Fruit fly (Drosophila melanogaster) whole organism, embryonic: ENCODE measurements around the gene CG17598.

Source experiments
- Abd-B ChIP-seq: fragments of 200-800 bp; sonication (Bioruptor generic); optimal IDR thresholded peaks from 2 replicates; lab custom pipeline; 2018; ENCODE audit warnings: missing biosample characterization, mild to moderate bottlenecking, missing genetic modification characterization, moderate library complexity
- Antp ChIP-seq: fragments of 200-800 bp; sonication (Bioruptor generic); optimal IDR thresholded peaks from 3 replicates; lab custom pipeline; 2016; ENCODE audit warnings: missing biosample characterization, missing genetic modification characterization
- Bteb2 ChIP-seq: fragments of 200-800 bp; sonication (Bioruptor generic); optimal IDR thresholded peaks from 2 replicates; lab custom pipeline; 2016; ENCODE audit warnings: missing biosample characterization, missing genetic modification characterization
- CG10366 ChIP-seq: fragments of 200-800 bp; sonication (Bioruptor generic); IDR thresholded peaks from 2 replicates; pipeline ENCODE4 v1.3.6; 2022; ENCODE audit warnings: missing biosample characterization, missing genetic modification characterization
- CG12942 ChIP-seq: fragments of 200-800 bp; sonication (Bioruptor generic); optimal IDR thresholded peaks from 3 replicates; lab custom pipeline; 2016; ENCODE audit warnings: missing biosample characterization, missing genetic modification characterization
- CG15073 ChIP-seq: fragments of 200-800 bp; sonication (Bioruptor generic); optimal IDR thresholded peaks from 2 replicates; lab custom pipeline; 2016; ENCODE audit warnings: missing biosample characterization, missing genetic modification characterization
- CG15479 ChIP-seq: fragments of 200-800 bp; sonication (Bioruptor generic); optimal IDR thresholded peaks from 3 replicates; lab custom pipeline; 2019; ENCODE audit warnings: missing biosample characterization, mild to moderate bottlenecking, missing genetic modification characterization, moderate library complexity
- CG16813 ChIP-seq: fragments of 200-800 bp; sonication (Bioruptor generic); IDR thresholded peaks from 3 replicates; pipeline ENCODE4 v1.3.6; 2022; ENCODE audit warnings: missing biosample characterization, missing genetic modification characterization; ENCODE audit not compliant: partially characterized antibody
- CG1792 ChIP-seq: fragments of 200-800 bp; sonication (Bioruptor generic); optimal IDR thresholded peaks from 2 replicates; lab custom pipeline; 2016; ENCODE audit warnings: missing biosample characterization, missing genetic modification characterization
- CG18011 ChIP-seq: fragments of 200-800 bp; sonication (Bioruptor generic); optimal IDR thresholded peaks from 2 replicates; lab custom pipeline; 2017; ENCODE audit warnings: missing biosample characterization, missing genetic modification characterization, mild to moderate bottlenecking, moderate library complexity, missing genotype
- CG1832 ChIP-seq: fragments of 200-800 bp; sonication (Bioruptor generic); optimal IDR thresholded peaks from 2 replicates; lab custom pipeline; 2017; ENCODE audit warnings: missing biosample characterization, mild to moderate bottlenecking, missing genetic modification characterization, inconsistent platforms
- CG18764 ChIP-seq: fragments of 200-800 bp; sonication (Bioruptor generic); optimal IDR thresholded peaks from 3 replicates; lab custom pipeline; 2016; ENCODE audit warnings: missing biosample characterization, missing genetic modification characterization
- CG31388 ChIP-seq: fragments of 200-800 bp; sonication (Bioruptor generic); optimal IDR thresholded peaks from 2 replicates; lab custom pipeline; 2016; ENCODE audit warnings: missing biosample characterization, missing genetic modification characterization
- CG32532 ChIP-seq: fragments of 200-800 bp; sonication (Bioruptor generic); IDR thresholded peaks from 2 replicates; pipeline ENCODE4 v1.3.6; 2022; ENCODE audit warnings: missing biosample characterization, missing genetic modification characterization
- CG3281 ChIP-seq: fragments of 200-800 bp; sonication (Bioruptor generic); optimal IDR thresholded peaks from 3 replicates; lab custom pipeline; 2017; ENCODE audit warnings: missing biosample characterization, mild to moderate bottlenecking, missing genetic modification characterization
- CG7556 ChIP-seq: fragments of 200-800 bp; sonication (Bioruptor generic); optimal IDR thresholded peaks from 2 replicates; lab custom pipeline; 2017; ENCODE audit warnings: missing biosample characterization, mild to moderate bottlenecking, missing genetic modification characterization
- CG7786 ChIP-seq: fragments of 200-800 bp; sonication (Bioruptor generic); optimal IDR thresholded peaks from 2 replicates; lab custom pipeline; 2016; ENCODE audit warnings: missing biosample characterization, missing genetic modification characterization
- CG8478 ChIP-seq: fragments of >200 bp; optimal IDR thresholded peaks from 2 replicates; lab custom pipeline; 2018
- Dek ChIP-seq: fragments of 200-800 bp; sonication (Bioruptor generic); optimal IDR thresholded peaks from 3 replicates; lab custom pipeline; 2019; ENCODE audit warnings: missing biosample characterization, mild to moderate bottlenecking, missing genetic modification characterization, moderate library complexity
- Dip3 ChIP-seq: fragments of 200-800 bp; sonication (Bioruptor generic); optimal IDR thresholded peaks from 3 replicates; lab custom pipeline; 2016; ENCODE audit warnings: missing biosample characterization, missing genetic modification characterization
- Dll ChIP-seq: fragments of 200-800 bp; sonication (Bioruptor generic); IDR thresholded peaks from 4 replicates; pipeline ENCODE4 v1.3.6; 2022; ENCODE audit warnings: missing biosample characterization, missing genetic modification characterization; ENCODE audit not compliant: partially characterized antibody
- Dref ChIP-seq: fragments of 200-800 bp; sonication (Bioruptor generic); IDR thresholded peaks from 2 replicates; pipeline ENCODE4 v1.3.6; 2022; ENCODE audit warnings: missing biosample characterization, missing genetic modification characterization
- HmgD ChIP-seq: fragments of 200-800 bp; sonication (Bioruptor generic); optimal IDR thresholded peaks from 3 replicates; lab custom pipeline; 2016; ENCODE audit warnings: missing biosample characterization, missing genetic modification characterization
- Hr78 ChIP-seq, 2 experiments: fragments of 200-800 bp in 1 of 2; fragments of >200 bp in 1 of 2; sonication (Bioruptor generic) in 1 of 2; optimal IDR thresholded peaks; 2 replicates each; lab custom pipeline; 2017 to 2019; ENCODE audit warnings: missing biosample characterization in 2 of 2, missing genetic modification characterization in 2 of 2, mild to moderate bottlenecking in 1 of 2, moderate library complexity in 1 of 2
- Hsf ChIP-seq: fragments of 200-800 bp; sonication (Bioruptor generic); optimal IDR thresholded peaks from 3 replicates; lab custom pipeline; 2016; ENCODE audit warnings: missing biosample characterization, missing genetic modification characterization
- Lhr ChIP-seq: fragments of 200-800 bp; sonication (Bioruptor generic); optimal IDR thresholded peaks from 3 replicates; lab custom pipeline; 2017; ENCODE audit warnings: mild to moderate bottlenecking, missing biosample characterization, missing genetic modification reagents, missing genetic modification characterization
- Lim3 ChIP-seq: fragments of 200-800 bp; sonication (Bioruptor generic); IDR thresholded peaks from 2 replicates; pipeline ENCODE4 v1.3.6; 2022; ENCODE audit warnings: missing biosample characterization, missing genetic modification characterization
- Mrtf ChIP-seq: fragments of 200-800 bp; sonication (Bioruptor generic); IDR thresholded peaks from 3 replicates; pipeline ENCODE4 v1.3.6; 2022; ENCODE audit warnings: missing biosample characterization, missing genetic modification characterization
- Trl ChIP-seq, 3 experiments: fragments of >200 bp in 2 of 3; fragments of 200-800 bp in 1 of 3; sonication (Bioruptor generic) in 1 of 3; optimal IDR thresholded peaks; 2 replicates in 1 of 3; 3 replicates in 2 of 3; lab custom pipeline; 2016 to 2017; ENCODE audit warnings: missing biosample characterization in 1 of 3, missing genetic modification characterization in 1 of 3
- ap ChIP-seq: fragments of 200-800 bp; sonication (Bioruptor generic); IDR thresholded peaks from 2 replicates; pipeline ENCODE4 v1.3.6; 2022; ENCODE audit warnings: missing biosample characterization, missing genetic modification characterization
- ase ChIP-seq: fragments of 200-800 bp; sonication (Bioruptor generic); IDR thresholded peaks from 3 replicates; pipeline ENCODE4 v1.3.6; 2022; ENCODE audit warnings: missing biosample characterization, missing genetic modification characterization
- bbx ChIP-seq: fragments of 200-800 bp; sonication (Bioruptor generic); IDR thresholded peaks from 2 replicates; pipeline ENCODE4 v1.3.6; 2022; ENCODE audit warnings: missing biosample characterization, missing genetic modification characterization; ENCODE audit not compliant: partially characterized antibody
- btn ChIP-seq: fragments of 200-800 bp; sonication (Bioruptor generic); optimal IDR thresholded peaks from 2 replicates; lab custom pipeline; 2016; ENCODE audit warnings: missing biosample characterization, missing genetic modification characterization
- cg ChIP-seq: fragments of 200-800 bp; sonication (Bioruptor generic); optimal IDR thresholded peaks from 3 replicates; lab custom pipeline; 2019; ENCODE audit warnings: missing biosample characterization, mild to moderate bottlenecking, missing genetic modification characterization, moderate library complexity
- chm ChIP-seq: fragments of 200-800 bp; sonication (Bioruptor generic); IDR thresholded peaks from 2 replicates; pipeline ENCODE4 v1.3.6; 2022; ENCODE audit warnings: missing biosample characterization, missing genetic modification characterization
- croc ChIP-seq: fragments of 200-800 bp; sonication (Bioruptor generic); conservative IDR thresholded peaks from 3 replicates; pipeline ENCODE4 v1.3.6; 2022; ENCODE audit warnings: missing biosample characterization, missing genetic modification characterization
- dpn ChIP-seq, 2 experiments: fragments of 200-800 bp; sonication (Bioruptor generic); optimal IDR thresholded peaks; 3 replicates each; lab custom pipeline; 2016; ENCODE audit warnings: missing biosample characterization in 2 of 2, missing genetic modification characterization in 2 of 2
- fd64A ChIP-seq: fragments of 200-800 bp; sonication (Bioruptor generic); optimal IDR thresholded peaks from 3 replicates; lab custom pipeline; 2018; ENCODE audit warnings: missing biosample characterization, mild to moderate bottlenecking, missing genetic modification characterization
- gt ChIP-seq: fragments of 200-800 bp; sonication (Bioruptor generic); IDR thresholded peaks from 2 replicates; pipeline ENCODE4 v1.3.6; 2022; ENCODE audit warnings: missing biosample characterization, missing genetic modification characterization
- jigr1 ChIP-seq: fragments of 200-800 bp; sonication (Bioruptor generic); IDR thresholded peaks from 3 replicates; pipeline ENCODE4 v1.3.6; 2022; ENCODE audit warnings: missing biosample characterization, missing genetic modification characterization
- kah ChIP-seq: fragments of 200-800 bp; sonication (Bioruptor generic); optimal IDR thresholded peaks from 2 replicates; lab custom pipeline; 2018; ENCODE audit warnings: missing biosample characterization, mild to moderate bottlenecking, missing genetic modification characterization
- klu ChIP-seq: fragments of 200-800 bp; sonication (Bioruptor generic); IDR thresholded peaks from 2 replicates; pipeline ENCODE4 v1.3.6; 2022; ENCODE audit warnings: missing biosample characterization, missing genetic modification characterization
- pita ChIP-seq: fragments of 200-800 bp; sonication (Bioruptor generic); optimal IDR thresholded peaks from 2 replicates; lab custom pipeline; 2017; ENCODE audit warnings: missing biosample characterization, mild to moderate bottlenecking, missing genetic modification characterization
- pum ChIP-seq: fragments of 200-800 bp; sonication (Bioruptor generic); optimal IDR thresholded peaks from 2 replicates; lab custom pipeline; 2016; ENCODE audit warnings: missing biosample characterization, missing genetic modification characterization
- schlank ChIP-seq: fragments of 200-800 bp; sonication (Bioruptor generic); optimal IDR thresholded peaks from 2 replicates; lab custom pipeline; 2018; ENCODE audit warnings: missing biosample characterization, mild to moderate bottlenecking, missing genetic modification characterization
- seq ChIP-seq: fragments of 200-800 bp; sonication (Bioruptor generic); IDR thresholded peaks from 2 replicates; pipeline ENCODE4 v1.3.6; 2022; ENCODE audit warnings: missing biosample characterization, missing genetic modification characterization
- sima ChIP-seq: fragments of 200-800 bp; sonication (Bioruptor generic); optimal IDR thresholded peaks from 2 replicates; lab custom pipeline; 2016; ENCODE audit warnings: missing biosample characterization, missing genetic modification characterization
- ttk ChIP-seq: fragments of 200-800 bp; sonication (Bioruptor generic); IDR thresholded peaks from 2 replicates; pipeline ENCODE4 v2.1.2; 2022; ENCODE audit warnings: missing biosample characterization, missing genetic modification characterization
- wek ChIP-seq: fragments of 200-800 bp; sonication (Bioruptor generic); optimal IDR thresholded peaks from 3 replicates; lab custom pipeline; 2018; ENCODE audit warnings: missing biosample characterization, mild to moderate bottlenecking, missing genetic modification characterization, moderate library complexity

The CG17598 gene

dm6 chrX:22487667-22488593 lies 52.3 kb downstream of the CG17598 start (continued):
- TF ChIP-seq ttk (GFP tag; lab: Robert Waterston, UW) = peak; percentile 41; the same call in 1 of the 2 replicates
- TF ChIP-seq CG10366 (GFP tag; lab: Robert Waterston, UW) = peak; percentile 44
- no peak for TF ChIP-seq sima (GFP tag; lab: Kevin White, UChicago)
- TF ChIP-seq CG12942 = no peak
- TF ChIP-seq Lhr (GFP tag; lab: Kevin White, UChicago) = no peak
- TF ChIP-seq kah (GFP tag; lab: Kevin White, UChicago) = no peak
- TF ChIP-seq HmgD (GFP tag; lab: Kevin White, UChicago) = no peak
- no peak for TF ChIP-seq seq (GFP tag; lab: Robert Waterston, UW)
- TF ChIP-seq CG1792 = no peak
- TF ChIP-seq CG18011 = peak; percentile 0
- TF ChIP-seq croc (GFP tag; lab: Robert Waterston, UW) = no peak
- TF ChIP-seq CG8478 (lab: Kevin White, UChicago) = no peak
- no peak for TF ChIP-seq btn
- TF ChIP-seq CG7786 (GFP tag; lab: Kevin White, UChicago) = no peak
- TF ChIP-seq CG3281 (GFP tag; lab: Kevin White, UChicago) = peak; percentile 68
- no peak for TF ChIP-seq jigr1
- TF ChIP-seq ap (GFP tag; lab: Robert Waterston, UW) = no peak
- no peak for TF ChIP-seq klu (GFP tag; lab: Robert Waterston, UW)
- no peak for TF ChIP-seq CG16813 (GFP tag; lab: Robert Waterston, UW)
- no peak for TF ChIP-seq schlank
- TF ChIP-seq pita (GFP tag; lab: Kevin White, UChicago) = no peak
- no peak for TF ChIP-seq CG15479 (GFP tag; lab: Kevin White, UChicago)
- no peak for TF ChIP-seq Dref (GFP tag; lab: Robert Waterston, UW)
- TF ChIP-seq Dll (GFP tag; lab: Robert Waterston, UW) = no peak
- peak; percentile 21 to 77 for TF ChIP-seq Trl (optimal IDR thresholded peaks at IDR 0.05; lab: Kevin White, UChicago)
- no peak for TF ChIP-seq Trl (GFP tag; optimal IDR thresholded peaks at IDR 0.05; lab: Kevin White, UChicago)
- no peak for TF ChIP-seq CG18764 (GFP tag; lab: Kevin White, UChicago)
- TF ChIP-seq Hr78 (GFP tag; optimal IDR thresholded peaks at IDR 0.05; lab: Kevin White, UChicago) = no peak
- no peak for TF ChIP-seq wek
- TF ChIP-seq chm = 0 out of 2 replicates have a peak, but pooled peaks have one; percentile 32
- no peak for TF ChIP-seq Hsf (GFP tag; lab: Kevin White, UChicago)
- no peak for TF ChIP-seq fd64A (GFP tag; lab: Kevin White, UChicago)
- no peak for TF ChIP-seq pum (GFP tag; lab: Kevin White, UChicago)
- TF ChIP-seq CG31388 = no peak
- peak; percentile 19; the same call in 1 of the 3 replicates for TF ChIP-seq ase (GFP tag; lab: Robert Waterston, UW)
- TF ChIP-seq Mrtf = peak; percentile 26; the same call in 1 of the 3 replicates
- no peak for TF ChIP-seq dpn (GFP tag; optimal IDR thresholded peaks at IDR 0.05; lab: Kevin White, UChicago)
- TF ChIP-seq Lim3 (GFP tag; lab: Robert Waterston, UW) = no peak
- no peak for TF ChIP-seq CG1832 (GFP tag; lab: Kevin White, UChicago)
- TF ChIP-seq Dip3 = no peak
- TF ChIP-seq CG32532 (GFP tag; lab: Robert Waterston, UW) = peak; percentile 69
- no peak for TF ChIP-seq bbx
- TF ChIP-seq Antp (GFP tag; lab: Kevin White, UChicago) = no peak
- TF ChIP-seq gt (GFP tag; lab: Robert Waterston, UW) = no peak
- TF ChIP-seq Bteb2 (GFP tag; lab: Kevin White, UChicago) = no peak
- TF ChIP-seq cg (GFP tag; lab: Kevin White, UChicago) = peak; percentile 39
- TF ChIP-seq CG15073 (GFP tag; lab: Kevin White, UChicago) = no peak
- TF ChIP-seq Dek (tag; lab: Kevin White, UChicago) = peak; percentile 43
- TF ChIP-seq CG7556 = no peak
- TF ChIP-seq Abd-B (GFP tag; lab: Kevin White, UChicago) = no peak
